Fruit fly (Drosophila melanogaster): ENCODE measurements around the gene CG14073.
A peak's percentile ranks its signal among the peaks of the same experiment; 100 is the strongest.

The CG14073 gene

DNA sequence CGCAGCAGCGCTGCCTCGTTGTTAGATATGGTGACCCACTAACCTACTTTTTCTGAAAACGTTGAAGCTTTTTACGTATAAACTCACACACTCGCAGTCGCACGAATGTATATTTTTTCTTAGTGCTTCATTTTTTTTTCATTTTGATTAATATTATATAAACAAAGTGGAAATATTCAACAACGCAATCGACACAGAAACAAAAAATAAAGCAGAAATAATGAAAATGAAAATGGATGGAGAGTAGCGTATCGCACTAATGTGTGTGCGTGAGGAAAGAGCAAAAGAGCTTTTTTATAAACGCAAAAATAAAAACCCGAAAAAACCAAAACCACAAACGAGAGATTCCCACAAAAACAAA, 34.4 kb downstream of the CG14073 start (continued):
- peak; percentile 47 for TF ChIP-seq dmrt99B (tag; optimal IDR thresholded peaks at IDR 0.05)
- TF ChIP-seq HLH3B (GFP tag; IDR thresholded peaks at IDR 0.05), result peak; percentile 31; the same call in 1 of the 2 replicates
- peak; percentile 14 for TF ChIP-seq CG10209 (GFP tag; optimal IDR thresholded peaks at IDR 0.05)
- TF ChIP-seq nau (GFP tag; optimal IDR thresholded peaks at IDR 0.05), result peak; percentile 12
- peak; percentile 27; the same call in 1 of the 3 replicates for TF ChIP-seq Aef1 (GFP tag; IDR thresholded peaks at IDR 0.05)
- peak; percentile 68 for TF ChIP-seq slbo (GFP tag; IDR thresholded peaks at IDR 0.05)
- no peak for TF ChIP-seq dmrt11E (tag; optimal IDR thresholded peaks at IDR 0.05)
- no peak for TF ChIP-seq CG3838 (GFP tag; optimal IDR thresholded peaks at IDR 0.05)
- TF ChIP-seq CG11695 (GFP tag; IDR thresholded peaks at IDR 0.05), result peak; percentile 74; the same call in 2 of the 3 replicates
- TF ChIP-seq kay (GFP tag; optimal IDR thresholded peaks at IDR 0.05), result no peak
- TF ChIP-seq ATbp (GFP tag; optimal IDR thresholded peaks at IDR 0.05), result no peak
- TF ChIP-seq sob (GFP tag; IDR thresholded peaks at IDR 0.05), result 0 out of 2 replicates have a peak, but pooled peaks have one; percentile 37
- TF ChIP-seq C15 (GFP tag; IDR thresholded peaks at IDR 0.05), result 0 out of 3 replicates have a peak, but pooled peaks have one; percentile 34
- TF ChIP-seq Xrp1 (GFP tag; IDR thresholded peaks at IDR 0.05), result peak; percentile 36; the same call in 1 of the 2 replicates
- TF ChIP-seq bsh (GFP tag; optimal IDR thresholded peaks at IDR 0.05), result no peak
- TF ChIP-seq CG3407 (GFP tag; optimal IDR thresholded peaks at IDR 0.05), result peak; percentile 13
- peak; percentile 47 for TF ChIP-seq CG17359 (tag; optimal IDR thresholded peaks at IDR 0.05)
- no peak for TF ChIP-seq CG34376 (GFP tag; optimal IDR thresholded peaks at IDR 0.05)
- TF ChIP-seq tap (tag; optimal IDR thresholded peaks at IDR 0.05), result peak; percentile 52
- TF ChIP-seq CG15514 (GFP tag; optimal IDR thresholded peaks at IDR 0.05), result peak; percentile 30
- 0 out of 2 replicates have a peak, but pooled peaks have one; percentile 20 for TF ChIP-seq toy (GFP tag; IDR thresholded peaks at IDR 0.05)
- no peak for TF ChIP-seq zen (tag; optimal IDR thresholded peaks at IDR 0.05)
- TF ChIP-seq hbn (GFP tag; IDR thresholded peaks at IDR 0.05; ENCODE audit: partially characterized antibody), result no peak
- TF ChIP-seq Camta (GFP tag; optimal IDR thresholded peaks at IDR 0.05), result peak; percentile 4
- peak; percentile 25 for TF ChIP-seq CG7839 (tag; optimal IDR thresholded peaks at IDR 0.05)
- TF ChIP-seq CG2202 (tag; optimal IDR thresholded peaks at IDR 0.05), result no peak
- TF ChIP-seq Ada2b (GFP tag; IDR thresholded peaks at IDR 0.05), result 0 out of 2 replicates have a peak, but pooled peaks have one; percentile 12
- TF ChIP-seq CG11247 (GFP tag; IDR thresholded peaks at IDR 0.05), result 0 out of 2 replicates have a peak, but pooled peaks have one; percentile 39
- TF ChIP-seq CG11560 (tag; IDR thresholded peaks at IDR 0.05), result no peak
- TF ChIP-seq CG10366 (GFP tag; IDR thresholded peaks at IDR 0.05), result peak; percentile 35
- TF ChIP-seq H15 (GFP tag; IDR thresholded peaks at IDR 0.05), result peak; percentile 48; the same call in 1 of the 3 replicates
- TF ChIP-seq dysf (GFP tag; IDR thresholded peaks at IDR 0.05), result peak; percentile 53; the same call in 2 of the 3 replicates
- TF ChIP-seq CG14441 (GFP tag; IDR thresholded peaks at IDR 0.05), result no peak
- peak; percentile 57 for TF ChIP-seq run (tag; optimal IDR thresholded peaks at IDR 0.05)
- TF ChIP-seq CG7786 (GFP tag; optimal IDR thresholded peaks at IDR 0.05), result no peak
- TF ChIP-seq sna (GFP tag; IDR thresholded peaks at IDR 0.05; ENCODE audit: partially characterized antibody), result peak; percentile 35; the same call in 1 of the 2 replicates
- peak; percentile 52 for TF ChIP-seq CG2678 (tag; optimal IDR thresholded peaks at IDR 0.05)
- peak; percentile 8 for TF ChIP-seq phol (tag; optimal IDR thresholded peaks at IDR 0.05)
- TF ChIP-seq E2f2 (GFP tag; IDR thresholded peaks at IDR 0.05), result peak; percentile 43
- peak; percentile 24 for TF ChIP-seq cwo (GFP tag; optimal IDR thresholded peaks at IDR 0.05)
- no peak for TF ChIP-seq amos (GFP tag; IDR thresholded peaks at IDR 0.05; ENCODE audit: partially characterized antibody)
- peak; percentile 29; the same call in 1 of the 2 replicates for TF ChIP-seq wor (GFP tag; IDR thresholded peaks at IDR 0.05)
- peak; percentile 32 for TF ChIP-seq salm (tag; optimal IDR thresholded peaks at IDR 0.05)
- 0 out of 2 replicates have a peak, but pooled peaks have one; percentile 4 for TF ChIP-seq CG5953 (GFP tag; IDR thresholded peaks at IDR 0.05)
- TF ChIP-seq pan (optimal IDR thresholded peaks at IDR 0.05), result no peak
- peak in 1 of 2 experiments; percentile 79 for TF ChIP-seq pan (GFP tag; optimal IDR thresholded peaks at IDR 0.05 in 1 of 2, IDR thresholded peaks at IDR 0.05 in 1 of 2)
- peak in 1 of 2 experiments; percentile 80 for TF ChIP-seq eve (GFP tag; optimal IDR thresholded peaks at IDR 0.05)
- TF ChIP-seq CG32772 (GFP tag; IDR thresholded peaks at IDR 0.05), result no peak
- TF ChIP-seq lilli (GFP tag; optimal IDR thresholded peaks at IDR 0.05), result peak; percentile 31
- peak; percentile 29 for TF ChIP-seq Hmr (GFP tag; optimal IDR thresholded peaks at IDR 0.05)

Data from whole organism, embryonic.